Fruit fly (Drosophila melanogaster): Measurements from ENCODE around the gene Asciz.

The Asciz gene

DNA sequence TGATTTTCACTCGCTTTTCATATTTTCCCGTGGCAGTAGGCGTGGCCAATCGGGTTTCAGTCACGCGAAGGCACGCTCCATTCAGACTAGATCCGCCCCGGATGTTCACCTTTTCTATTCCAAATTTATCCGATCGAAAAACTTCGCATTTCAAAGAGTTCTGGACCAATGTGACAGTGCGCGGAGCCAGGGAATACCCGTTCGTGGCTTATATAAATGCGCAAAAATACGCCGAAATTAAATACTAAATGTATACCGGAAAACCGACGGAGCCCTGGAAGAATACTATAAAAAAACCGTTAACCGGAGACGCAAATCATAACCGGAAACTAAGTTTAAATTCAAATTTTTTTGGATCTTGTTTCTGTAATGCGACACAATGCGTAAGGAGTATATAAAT, 38.5 kb downstream of the Asciz start, which contains the start of gene promL (continued):
- TF ChIP-seq CG11695 (GFP tag; IDR thresholded peaks at IDR 0.05) (peak; percentile 47; the same call in 1 of the 3 replicates), CG17912 (GFP tag; optimal IDR thresholded peaks at IDR 0.05) (peak; percentile 85), CG16813 (GFP tag; IDR thresholded peaks at IDR 0.05; ENCODE audit: partially characterized antibody) (no peak), tgo (GFP tag; IDR thresholded peaks at IDR 0.05) (no peak; the same call in 2 of the 3 replicates), br (optimal IDR thresholded peaks at IDR 0.05) (no peak), CG10274 (GFP tag; optimal IDR thresholded peaks at IDR 0.05) (no peak), dmrt99B (tag; optimal IDR thresholded peaks at IDR 0.05) (peak; percentile 26), Elba2 (GFP tag; optimal IDR thresholded peaks at IDR 0.05) (no peak), Nf-YA (GFP tag; IDR thresholded peaks at IDR 0.05) (no peak), ara (GFP tag; IDR thresholded peaks at IDR 0.05) (0 out of 2 replicates have a peak, but pooled peaks have one; percentile 12), CG17612 (GFP tag; IDR thresholded peaks at IDR 0.05) (no peak), CG2875 (GFP tag; optimal IDR thresholded peaks at IDR 0.05) (peak; percentile 25), schlank (tag; optimal IDR thresholded peaks at IDR 0.05) (no peak), NFAT (GFP tag; IDR thresholded peaks at IDR 0.05) (0 out of 2 replicates have a peak, but pooled peaks have one; percentile 5), nerfin-2 (GFP tag; IDR thresholded peaks at IDR 0.05; ENCODE audit: partially characterized antibody) (no peak), unpg (GFP tag; optimal IDR thresholded peaks at IDR 0.05) (peak; percentile 61), Ravus (GFP tag; IDR thresholded peaks at IDR 0.05) (no peak), dan (GFP tag; IDR thresholded peaks at IDR 0.05) (no peak), Hr39 (optimal IDR thresholded peaks at IDR 0.05) (no peak), croc (GFP tag; conservative IDR thresholded peaks at IDR 0.05) (no peak), ham (GFP tag; IDR thresholded peaks at IDR 0.05) (no peak), Lpt (GFP tag; optimal IDR thresholded peaks at IDR 0.05) (no peak), Fer1 (GFP tag; optimal IDR thresholded peaks at IDR 0.05) (peak; percentile 80), CG11093 (GFP tag; IDR thresholded peaks at IDR 0.05) (no peak), ase (GFP tag; IDR thresholded peaks at IDR 0.05) (0 out of 3 replicates have a peak, but pooled peaks have one; percentile 35), CG15269 (tag; optimal IDR thresholded peaks at IDR 0.05) (peak; percentile 51), Hmx (GFP tag; optimal IDR thresholded peaks at IDR 0.05) (no peak), CG15514 (GFP tag; optimal IDR thresholded peaks at IDR 0.05) (peak; percentile 88), her (GFP tag; optimal IDR thresholded peaks at IDR 0.05) (no peak), grau (tag; optimal IDR thresholded peaks at IDR 0.05) (peak; percentile 50), tio (GFP tag; optimal IDR thresholded peaks at IDR 0.05) (no peak), chif (GFP tag; optimal IDR thresholded peaks at IDR 0.05) (peak; percentile 12 to 38), disco-r (GFP tag; optimal IDR thresholded peaks at IDR 0.05) (peak; percentile 32), Fer3 (tag; optimal IDR thresholded peaks at IDR 0.05) (peak; percentile 53), Doc2 (GFP tag; IDR thresholded peaks at IDR 0.05) (no peak), CG10959 (GFP tag; IDR thresholded peaks at IDR 0.05) (no peak), vfl (GFP tag; optimal IDR thresholded peaks at IDR 0.05) (no peak), CG2129 (GFP tag; IDR thresholded peaks at IDR 0.05; ENCODE audit: partially characterized antibody) (no peak), bigmax (GFP tag; optimal IDR thresholded peaks at IDR 0.05) (peak; percentile 2), Spps (tag; optimal IDR thresholded peaks at IDR 0.05) (peak; percentile 14), CG12744 (GFP tag; optimal IDR thresholded peaks at IDR 0.05) (peak; percentile 48), kni (GFP tag; optimal IDR thresholded peaks at IDR 0.05) (peak; percentile 83), CG3726 (GFP tag; IDR thresholded peaks at IDR 0.05) (no peak), Taf1 (GFP tag; IDR thresholded peaks at IDR 0.05) (no peak), CG11696 (GFP tag; IDR thresholded peaks at IDR 0.05) (no peak), CG15011 (GFP tag; optimal IDR thresholded peaks at IDR 0.05) (peak; percentile 29), hth (optimal IDR thresholded peaks at IDR 0.05) (no peak), CG10147 (GFP tag; optimal IDR thresholded peaks at IDR 0.05) (peak; percentile 64), Hr3 (GFP tag; optimal IDR thresholded peaks at IDR 0.05) (no peak), Sin3A (optimal IDR thresholded peaks at IDR 0.05) (peak; percentile 42), Dbx (GFP tag; IDR thresholded peaks at IDR 0.05) (peak; percentile 35; the same call in 1 of the 3 replicates), Oaz (GFP tag; IDR thresholded peaks at IDR 0.05) (no peak), lmd (GFP tag; IDR thresholded peaks at IDR 0.05) (no peak)
